Worm (Caenorhabditis elegans): ENCODE results near the gene srd-48.
A peak's percentile ranks its signal among the peaks of the same experiment; 100 is the strongest.

Gene srd-48

ce11 chrX:12347822-12348221, 11.9 kb downstream of the srd-48 start (continued):
- TF ChIP-seq attf-5 (GFP tag; optimal IDR thresholded peaks at IDR 0.05) (peak; percentile 48), F10E7.11 (tag; optimal IDR thresholded peaks at IDR 0.05) (no peak), madf-6 (GFP tag; IDR thresholded peaks at IDR 0.05) (0 out of 2 replicates have a peak, but pooled peaks have one; percentile 49), pha-4 (tag; optimal IDR thresholded peaks at IDR 0.05) (no peak), lag-1 (GFP tag; IDR thresholded peaks at IDR 0.05) (no peak), mxl-1 (tag; optimal IDR thresholded peaks at IDR 0.05) (peak; percentile 40), tlf-1 (GFP tag; optimal IDR thresholded peaks at IDR 0.05) (no peak), ceh-40 (GFP tag; IDR thresholded peaks at IDR 0.05) (0 out of 2 replicates have a peak, but pooled peaks have one; percentile 38), egl-44 (GFP tag; IDR thresholded peaks at IDR 0.05) (0 out of 2 replicates have a peak, but pooled peaks have one; percentile 36), die-1 (tag; optimal IDR thresholded peaks at IDR 0.05) (peak; percentile 87), lin-40 (tag; optimal IDR thresholded peaks at IDR 0.05) (peak; percentile 60), nhr-120 (GFP tag; IDR thresholded peaks at IDR 0.05) (no peak), F33H1.4 (GFP tag; IDR thresholded peaks at IDR 0.05) (no peak), F57A8.1 (GFP tag; optimal IDR thresholded peaks at IDR 0.05) (no peak), mes-4 (tag; optimal IDR thresholded peaks at IDR 0.05) (no peak), somi-1 (GFP tag; optimal IDR thresholded peaks at IDR 0.05) (no peak), efl-1 (GFP tag; optimal IDR thresholded peaks at IDR 0.05) (peak; percentile 7), T07F8.4 (tag; optimal IDR thresholded peaks at IDR 0.05) (peak; percentile 59), F39B2.1 (GFP tag; IDR thresholded peaks at IDR 0.05) (no peak), K12H6.12 (tag; optimal IDR thresholded peaks at IDR 0.05) (no peak), ztf-6 (GFP tag; IDR thresholded peaks at IDR 0.05) (no peak), cebp-1 (GFP tag; IDR thresholded peaks at IDR 0.05) (no peak), cebp-1 (tag; optimal IDR thresholded peaks at IDR 0.05) (no peak), C17E4.6 (GFP tag; IDR thresholded peaks at IDR 0.05) (no peak), nfyb-1 (GFP tag; IDR thresholded peaks at IDR 0.05) (peak; percentile 73), ceh-91 (GFP tag; IDR thresholded peaks at IDR 0.05) (no peak), F22D6.2 (tag; optimal IDR thresholded peaks at IDR 0.05) (no peak), rpc-1 (optimal IDR thresholded peaks at IDR 0.05) (peak; percentile 86), rpc-1 (tag; optimal IDR thresholded peaks at IDR 0.05) (peak; percentile 90), egrh-3 (GFP tag; IDR thresholded peaks at IDR 0.05) (peak; percentile 48; the same call in 1 of the 2 replicates), ccch-3 (GFP tag; optimal IDR thresholded peaks at IDR 0.05) (no peak), lsl-1 (GFP tag; optimal IDR thresholded peaks at IDR 0.05) (no peak)

DNA sequence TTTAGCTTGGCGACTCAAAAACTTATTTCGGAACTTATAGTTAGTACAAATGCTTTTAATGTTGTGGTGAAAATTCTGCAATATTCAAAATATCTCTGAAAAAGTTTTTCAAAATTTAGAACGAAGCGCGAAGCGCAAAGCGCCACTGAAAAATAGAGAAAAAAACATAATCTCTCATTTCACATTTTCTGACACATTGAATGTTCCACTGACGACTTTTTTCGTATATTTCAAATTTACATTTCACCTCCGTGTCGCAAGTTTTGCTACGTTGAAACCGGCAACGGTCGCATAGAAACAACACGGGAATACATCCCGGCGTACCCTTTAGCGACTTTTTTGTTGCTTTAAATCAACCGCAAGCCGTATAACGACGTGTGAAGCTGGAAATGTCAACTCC, 12.4 kb downstream of the srd-48 start, which contains the start of gene F42F12.14:
F42F12.14 (plus strand) TSS at position 301 of the 400 bp plus-strand sequence.
- TF ChIP-seq B0261.1 (tag; optimal IDR thresholded peaks at IDR 0.05) (no peak), nhr-90 (tag; optimal IDR thresholded peaks at IDR 0.05) (no peak), lin-40 (tag; optimal IDR thresholded peaks at IDR 0.05) (no peak), ceh-40 (GFP tag; IDR thresholded peaks at IDR 0.05) (no peak), F57A8.1 (GFP tag; optimal IDR thresholded peaks at IDR 0.05) (no peak), B0019.2 (GFP tag; conservative IDR thresholded peaks at IDR 0.05) (no peak), die-1 (tag; optimal IDR thresholded peaks at IDR 0.05) (no peak), mcd-1 (GFP tag; IDR thresholded peaks at IDR 0.05) (no peak), madf-8 (GFP tag; conservative IDR thresholded peaks at IDR 0.05) (no peak), ama-1 (optimal IDR thresholded peaks at IDR 0.05) (no peak), ama-1 (GFP tag; optimal IDR thresholded peaks at IDR 0.05) (no peak), hsf-1 (GFP tag; IDR thresholded peaks at IDR 0.05) (no peak), snpc-4 (GFP tag; optimal IDR thresholded peaks at IDR 0.05) (no peak), snpc-4 (tag; optimal IDR thresholded peaks at IDR 0.05) (no peak), hmg-20 (GFP tag; IDR thresholded peaks at IDR 0.05) (no peak), hlh-26 (GFP tag; conservative IDR thresholded peaks at IDR 0.05) (no peak), F37B4.10 (GFP tag; IDR thresholded peaks at IDR 0.05) (no peak)

All from whole organism, young adult.